In the genomic region with DNA sequence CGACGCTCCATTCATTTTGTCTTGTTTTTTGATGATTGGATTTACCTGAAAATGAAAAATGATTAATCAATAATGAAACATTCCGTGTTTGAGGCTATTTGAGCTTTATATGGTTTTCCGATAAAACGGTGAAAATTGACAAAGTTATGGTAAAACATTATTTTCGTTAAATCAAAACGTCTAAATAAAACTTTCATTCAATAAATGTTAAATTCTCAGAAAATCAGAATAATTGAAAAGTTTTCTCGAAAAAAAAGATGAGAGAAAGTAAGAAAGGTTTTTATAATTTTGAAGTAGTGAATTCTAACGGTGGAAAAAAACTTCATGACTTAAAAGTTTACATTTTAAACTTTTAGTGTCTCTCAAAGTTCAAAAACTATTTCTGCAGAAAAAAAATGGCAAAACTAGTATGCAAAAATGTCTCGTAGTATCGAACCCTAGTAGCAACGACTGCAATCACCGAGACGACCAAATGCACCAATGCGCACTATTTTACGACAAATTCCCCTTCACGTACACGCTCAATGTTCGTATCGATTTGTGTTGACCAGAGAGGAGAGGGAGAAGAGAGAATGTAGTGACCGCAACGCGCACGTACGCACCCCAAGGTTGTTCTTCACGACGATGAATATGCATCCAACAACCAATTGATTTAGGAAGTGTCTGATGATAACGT, we compare ENCODE assay signal across 5 worm cellular contexts.
TF ChIP-seq lines count a peak whose summit lies in the region.

A gene (minus strand): TSS at position 51 of the 676 bp plus-strand sequence.

TF ChIP-seq in whole organism, L1 larva, 84 proteins besides CTCF, POLR2A, EP300 and RAD21 (continues in another document):
- TF ChIP-seq unc-62 (GFP tag; optimal IDR thresholded peaks at IDR 0.05; lab: Kevin White, UChicago), result no peak
- TF ChIP-seq fkh-10 (GFP tag; optimal IDR thresholded peaks at IDR 0.05; lab: Kevin White, UChicago), result no peak
- no peak for TF ChIP-seq sup-37 (GFP tag; optimal IDR thresholded peaks at IDR 0.05; lab: Kevin White, UChicago)
- TF ChIP-seq rnt-1 (tag; optimal IDR thresholded peaks at IDR 0.05; lab: Kevin White, UChicago), result peak; percentile 64
- no peak for TF ChIP-seq C04F5.9 (tag; optimal IDR thresholded peaks at IDR 0.05; lab: Kevin White, UChicago)
- TF ChIP-seq lsy-2 (tag; optimal IDR thresholded peaks at IDR 0.05; lab: Kevin White, UChicago), result peak; percentile 33 to 68
- TF ChIP-seq nhr-77 (tag; optimal IDR thresholded peaks at IDR 0.05; lab: Kevin White, UChicago), result peak; percentile 2
- no peak for TF ChIP-seq ceh-88 (GFP tag; IDR thresholded peaks at IDR 0.05; lab: Robert Waterston, UW)
- TF ChIP-seq C16A3.4 (tag; optimal IDR thresholded peaks at IDR 0.05; lab: Kevin White, UChicago), result peak; percentile 47
- no peak for TF ChIP-seq egl-13 (tag; optimal IDR thresholded peaks at IDR 0.05; lab: Kevin White, UChicago)
- peak; percentile 43 for TF ChIP-seq swsn-7 (tag; optimal IDR thresholded peaks at IDR 0.05; lab: Kevin White, UChicago)
- no peak for TF ChIP-seq isw-1 (GFP tag; IDR thresholded peaks at IDR 0.05; lab: Robert Waterston, UW)
- TF ChIP-seq F16B12.6 (tag; optimal IDR thresholded peaks at IDR 0.05; lab: Kevin White, UChicago), result peak; percentile 91
- TF ChIP-seq nhr-19 (GFP tag; conservative IDR thresholded peaks at IDR 0.05; lab: Robert Waterston, UW), result peak; percentile 25; the same call in 1 of the 2 replicates
- no peak for TF ChIP-seq hlh-17 (GFP tag; optimal IDR thresholded peaks at IDR 0.05; lab: Kevin White, UChicago; ENCODE audit: borderline replicate concordance)
- no peak for TF ChIP-seq tlp-1 (tag; optimal IDR thresholded peaks at IDR 0.05; lab: Kevin White, UChicago)

TF ChIP-seq in whole organism, L3 larva, 47 proteins besides CTCF, POLR2A, EP300 and RAD21 (continues in another document):
- peak; percentile 17 for TF ChIP-seq lin-15B (tag; optimal IDR thresholded peaks at IDR 0.05; lab: Kevin White, UChicago)
- TF ChIP-seq fkh-10 (GFP tag; optimal IDR thresholded peaks at IDR 0.05; lab: Kevin White, UChicago), result no peak
- TF ChIP-seq ztf-4 (tag; optimal IDR thresholded peaks at IDR 0.05; lab: Kevin White, UChicago), result no peak
- TF ChIP-seq fkh-2 (tag; optimal IDR thresholded peaks at IDR 0.05; lab: Kevin White, UChicago), result no peak
- peak; percentile 19 for TF ChIP-seq nhr-23 (tag; optimal IDR thresholded peaks at IDR 0.05; lab: Kevin White, UChicago)
- no peak for TF ChIP-seq unc-39 (tag; optimal IDR thresholded peaks at IDR 0.05; lab: Kevin White, UChicago)
- no peak for TF ChIP-seq unc-62 (GFP tag; optimal IDR thresholded peaks at IDR 0.05; lab: Kevin White, UChicago)
- no peak for TF ChIP-seq mdl-1 (tag; optimal IDR thresholded peaks at IDR 0.05; lab: Kevin White, UChicago)
- peak; percentile 27 for TF ChIP-seq elt-2 (tag; optimal IDR thresholded peaks at IDR 0.05; lab: Kevin White, UChicago)
- peak; percentile 62 for TF ChIP-seq nhr-25 (tag; optimal IDR thresholded peaks at IDR 0.05; lab: Kevin White, UChicago)
- peak; percentile 81 for TF ChIP-seq hmg-11 (tag; optimal IDR thresholded peaks at IDR 0.05; lab: Kevin White, UChicago)
- TF ChIP-seq nhr-43 (tag; optimal IDR thresholded peaks at IDR 0.05; lab: Kevin White, UChicago; ENCODE audit: poor library complexity, severe bottlenecking), result peak; percentile 34
- peak; percentile 42 for TF ChIP-seq lin-39 (tag; optimal IDR thresholded peaks at IDR 0.05; lab: Kevin White, UChicago)
- TF ChIP-seq nhr-12 (tag; optimal IDR thresholded peaks at IDR 0.05; lab: Kevin White, UChicago), result no peak
- TF ChIP-seq aly-2 (tag; optimal IDR thresholded peaks at IDR 0.05; lab: Kevin White, UChicago), result no peak
- peak; percentile 38 for TF ChIP-seq skn-1 (tag; optimal IDR thresholded peaks at IDR 0.05; lab: Kevin White, UChicago)
- no peak for TF ChIP-seq R02D3.7 (tag; optimal IDR thresholded peaks at IDR 0.05; lab: Kevin White, UChicago)

TF ChIP-seq in whole organism, early embryonic, 17 proteins besides CTCF, POLR2A, EP300 and RAD21:
- TF ChIP-seq ets-7 (tag; optimal IDR thresholded peaks at IDR 0.05; lab: Kevin White, UChicago), result no peak
- peak; percentile 9 for TF ChIP-seq F13C5.2 (tag; optimal IDR thresholded peaks at IDR 0.05; lab: Kevin White, UChicago)
- TF ChIP-seq sea-1 (GFP tag; conservative IDR thresholded peaks at IDR 0.05; lab: Robert Waterston, UW), result no peak

TF ChIP-seq in whole organism, midembryonic, 9 proteins besides CTCF, POLR2A, EP300 and RAD21:
- TF ChIP-seq ztf-23 (GFP tag; IDR thresholded peaks at IDR 0.05; lab: Robert Waterston, UW), result no peak
- TF ChIP-seq T22C8.4 (GFP tag; IDR thresholded peaks at IDR 0.05; lab: Robert Waterston, UW), result peak; percentile 78
- peak; percentile 32 for TF ChIP-seq cog-1 (tag; optimal IDR thresholded peaks at IDR 0.05; lab: Kevin White, UChicago)
TF ChIP-seq in whole organism, midembryonic: peak in this region for 2.

TF ChIP-seq in whole organism, young adult, 124 proteins besides CTCF, POLR2A, EP300 and RAD21:
- TF ChIP-seq ceh-27 (GFP tag; optimal IDR thresholded peaks at IDR 0.05; lab: Kevin White, UChicago) (peak; percentile 51), gei-17 (GFP tag; optimal IDR thresholded peaks at IDR 0.05; lab: Kevin White, UChicago) (peak; percentile 19), lin-40 (tag; optimal IDR thresholded peaks at IDR 0.05; lab: Kevin White, UChicago) (peak; percentile 39), ztf-3 (GFP tag; optimal IDR thresholded peaks at IDR 0.05; lab: Kevin White, UChicago) (no peak), aptf-2 (GFP tag; conservative IDR thresholded peaks at IDR 0.05; lab: Robert Waterston, UW) (no peak), nhr-80 (tag; optimal IDR thresholded peaks at IDR 0.05; lab: Kevin White, UChicago) (peak; percentile 11)
TF ChIP-seq in whole organism, young adult: peak in this region for 4.
